Fruit fly (Drosophila melanogaster) whole organism, embryonic: ENCODE measurements around the gene mRpL20.

ENCODE experiments used
- ATbp ChIP-seq: fragments of 200-800 bp; sonication (Bioruptor generic); optimal IDR thresholded peaks from 2 replicates; lab custom pipeline; 2017; ENCODE audit warnings: missing biosample characterization, mild to moderate bottlenecking, missing genetic modification characterization, missing genetic modification reagents
- Adf1 ChIP-seq: fragments of 200-800 bp; sonication (Bioruptor generic); IDR thresholded peaks from 2 replicates; pipeline ENCODE4 v1.3.6; 2022; ENCODE audit warnings: missing biosample characterization, missing genetic modification characterization
- Atf-2 ChIP-seq: fragments of 200-800 bp; sonication (Bioruptor generic); optimal IDR thresholded peaks from 2 replicates; lab custom pipeline; 2016; ENCODE audit warnings: missing biosample characterization, missing genetic modification characterization
- Atf6 ChIP-seq: fragments of 200-800 bp; sonication (Bioruptor generic); IDR thresholded peaks from 2 replicates; pipeline ENCODE4 v1.3.6; 2022; ENCODE audit warnings: missing biosample characterization, missing genetic modification characterization
- Awh ChIP-seq: fragments of 200-800 bp; sonication (Bioruptor generic); IDR thresholded peaks from 2 replicates; pipeline ENCODE4, ENCODE4 v1.3.6; 2022; ENCODE audit warnings: missing biosample characterization, missing genetic modification characterization
- CG1024 ChIP-seq: fragments of 200-800 bp; sonication (Bioruptor generic); IDR thresholded peaks from 2 replicates; pipeline ENCODE4 v1.3.6; 2022; ENCODE audit warnings: missing biosample characterization, missing genetic modification characterization
- CG10565 ChIP-seq: fragments of 200-800 bp; sonication (Bioruptor generic); optimal IDR thresholded peaks from 3 replicates; lab custom pipeline; 2016; ENCODE audit warnings: missing biosample characterization, mild to moderate bottlenecking, missing genetic modification characterization
- CG1233 ChIP-seq: fragments of 200-800 bp; sonication (Bioruptor generic); optimal IDR thresholded peaks from 4 replicates; lab custom pipeline; 2018; ENCODE audit warnings: missing biosample characterization, mild to moderate bottlenecking, missing genetic modification characterization
- CG12391 ChIP-seq: fragments of 200-800 bp; sonication (Bioruptor generic); optimal IDR thresholded peaks from 3 replicates; lab custom pipeline; 2018; ENCODE audit warnings: missing biosample characterization, mild to moderate bottlenecking, missing genetic modification characterization, moderate library complexity
- CG13624 ChIP-seq: fragments of 200-800 bp; sonication (Bioruptor generic); optimal IDR thresholded peaks from 2 replicates; lab custom pipeline; 2016; ENCODE audit warnings: missing biosample characterization, missing genetic modification characterization
- CG1529 ChIP-seq: fragments of 200-800 bp; sonication (Bioruptor generic); optimal IDR thresholded peaks from 3 replicates; lab custom pipeline; 2018; ENCODE audit warnings: missing biosample characterization, missing genetic modification characterization
- CG15601 ChIP-seq: fragments of 200-800 bp; sonication (Bioruptor generic); optimal IDR thresholded peaks from 3 replicates; lab custom pipeline; 2019; ENCODE audit warnings: missing biosample characterization, mild to moderate bottlenecking, missing genetic modification characterization, moderate library complexity
- CG2712 ChIP-seq: fragments of 200-800 bp; optimal IDR thresholded peaks from 3 replicates; lab custom pipeline; 2019; ENCODE audit warnings: missing biosample characterization, mild to moderate bottlenecking, missing genetic modification characterization, moderate library complexity
- CG4328 ChIP-seq: fragments of 200-800 bp; sonication (Bioruptor generic); optimal IDR thresholded peaks from 3 replicates; lab custom pipeline; 2017; ENCODE audit warnings: missing biosample characterization, missing genetic modification reagents, missing genetic modification characterization
- CG4820 ChIP-seq: fragments of 200-800 bp; sonication (Bioruptor generic); optimal IDR thresholded peaks from 3 replicates; lab custom pipeline; 2016; ENCODE audit warnings: missing biosample characterization, missing genetic modification characterization
- CG6813 ChIP-seq: fragments of 200-800 bp; sonication (Bioruptor generic); optimal IDR thresholded peaks from 2 replicates; lab custom pipeline; 2017; ENCODE audit warnings: missing biosample characterization, missing genetic modification characterization, mild to moderate bottlenecking, moderate library complexity, missing genetic modification reagents
- CG7839 ChIP-seq: fragments of 200-800 bp; sonication (Bioruptor generic); optimal IDR thresholded peaks from 3 replicates; lab custom pipeline; 2018; ENCODE audit warnings: missing biosample characterization, mild to moderate bottlenecking, missing genetic modification characterization, moderate library complexity
- CG8089 ChIP-seq: fragments of 200-800 bp; sonication (Bioruptor generic); optimal IDR thresholded peaks from 3 replicates; lab custom pipeline; 2016; ENCODE audit warnings: missing biosample characterization, missing genetic modification characterization
- CG9727 ChIP-seq: fragments of 200-800 bp; sonication (Bioruptor generic); optimal IDR thresholded peaks from 3 replicates; lab custom pipeline; 2017; ENCODE audit warnings: missing biosample characterization, mild to moderate bottlenecking, missing genetic modification characterization
- Dip2 ChIP-seq: fragments of 200-800 bp; sonication (Bioruptor generic); IDR thresholded peaks from 2 replicates; pipeline ENCODE4 v1.3.6; 2022; ENCODE audit warnings: missing biosample characterization, missing genetic modification characterization
- E2f2 ChIP-seq: fragments of 200-800 bp; sonication (Bioruptor generic); IDR thresholded peaks from 2 replicates; pipeline ENCODE4 v1.3.6; 2022; ENCODE audit warnings: missing biosample characterization, missing genetic modification characterization
- Gsc ChIP-seq: fragments of 200-800 bp; sonication (Bioruptor generic); IDR thresholded peaks from 2 replicates; pipeline ENCODE4 v1.3.6; 2022; ENCODE audit warnings: missing biosample characterization, missing genetic modification characterization
- Hey ChIP-seq: fragments of 200-800 bp; sonication (Bioruptor generic); optimal IDR thresholded peaks from 3 replicates; lab custom pipeline; 2018; ENCODE audit warnings: missing biosample characterization, mild to moderate bottlenecking, missing genetic modification characterization
- Hmr ChIP-seq: fragments of 200-800 bp; sonication (Bioruptor generic); optimal IDR thresholded peaks from 3 replicates; lab custom pipeline; 2017; ENCODE audit warnings: mild to moderate bottlenecking, missing biosample characterization, missing genetic modification reagents, missing genetic modification characterization
- Nf-YC ChIP-seq: fragments of 200-800 bp; optimal IDR thresholded peaks from 3 replicates; lab custom pipeline; 2019; ENCODE audit warnings: missing biosample characterization, mild to moderate bottlenecking, missing genetic modification characterization, moderate library complexity
- Ptx1 ChIP-seq: fragments of 200-800 bp; sonication (Bioruptor generic); IDR thresholded peaks from 2 replicates; pipeline ENCODE4 v1.3.6; 2022; ENCODE audit warnings: missing biosample characterization, missing genetic modification characterization
- Ravus ChIP-seq: fragments of 200-800 bp; sonication (Bioruptor generic); IDR thresholded peaks from 2 replicates; pipeline ENCODE4 v1.3.6; 2022; ENCODE audit warnings: missing biosample characterization, missing genetic modification characterization
- Rx ChIP-seq: fragments of 200-800 bp; sonication (Bioruptor generic); IDR thresholded peaks from 2 replicates; pipeline ENCODE4 v1.3.6; 2022; ENCODE audit warnings: missing biosample characterization, missing genetic modification characterization
- Sin3A ChIP-seq: fragments of >200 bp; optimal IDR thresholded peaks from 2 replicates; lab custom pipeline; 2018
- Spps ChIP-seq: fragments of 200-800 bp; sonication (Bioruptor generic); optimal IDR thresholded peaks from 2 replicates; lab custom pipeline; 2018; ENCODE audit warnings: missing biosample characterization, mild to moderate bottlenecking, missing genetic modification characterization
- Taf1 ChIP-seq: fragments of 200-800 bp; sonication (Bioruptor generic); IDR thresholded peaks from 2 replicates; pipeline ENCODE4 v1.3.6; 2022; ENCODE audit warnings: missing biosample characterization, missing genetic modification characterization
- Xbp1 ChIP-seq: fragments of 200-800 bp; sonication (Bioruptor generic); optimal IDR thresholded peaks from 3 replicates; lab custom pipeline; 2016; ENCODE audit warnings: missing biosample characterization, mild to moderate bottlenecking, missing genetic modification characterization
- ac ChIP-seq: fragments of 200-800 bp; sonication (Bioruptor generic); optimal IDR thresholded peaks from 3 replicates; lab custom pipeline; 2017; ENCODE audit warnings: missing biosample characterization, mild to moderate bottlenecking, missing genetic modification characterization
- al ChIP-seq: fragments of 200-800 bp; sonication (Bioruptor generic); IDR thresholded peaks from 2 replicates; pipeline ENCODE4 v1.3.6; 2022; ENCODE audit warnings: missing biosample characterization, missing genetic modification characterization
- bsh ChIP-seq, 2 experiments: fragments of 200-800 bp; sonication (Bioruptor generic); optimal IDR thresholded peaks; 2 replicates each; lab custom pipeline; 2017 to 2018; ENCODE audit warnings: mild to moderate bottlenecking in 2 of 2, missing biosample characterization in 2 of 2, missing genetic modification characterization in 2 of 2, moderate library complexity in 1 of 2
- btn ChIP-seq: fragments of 200-800 bp; sonication (Bioruptor generic); optimal IDR thresholded peaks from 2 replicates; lab custom pipeline; 2016; ENCODE audit warnings: missing biosample characterization, missing genetic modification characterization
- dati ChIP-seq: fragments of 200-800 bp; sonication (Bioruptor generic); IDR thresholded peaks from 2 replicates; pipeline ENCODE4 v1.3.6; 2022; ENCODE audit warnings: missing biosample characterization, missing genetic modification characterization
- dimm ChIP-seq: fragments of 200-800 bp; sonication (Bioruptor generic); IDR thresholded peaks from 2 replicates; pipeline ENCODE4 v1.3.6; 2022; ENCODE audit warnings: missing biosample characterization, missing genetic modification characterization
- dmrt11E ChIP-seq: fragments of 200-800 bp; sonication (Bioruptor generic); optimal IDR thresholded peaks from 3 replicates; lab custom pipeline; 2018; ENCODE audit warnings: missing biosample characterization, mild to moderate bottlenecking, missing genetic modification characterization, moderate library complexity
- dpn ChIP-seq, 2 experiments: fragments of 200-800 bp; sonication (Bioruptor generic); optimal IDR thresholded peaks; 3 replicates each; lab custom pipeline; 2016; ENCODE audit warnings: missing biosample characterization in 2 of 2, missing genetic modification characterization in 2 of 2
- exex ChIP-seq: fragments of 200-800 bp; sonication (Bioruptor generic); optimal IDR thresholded peaks from 4 replicates; lab custom pipeline; 2018; ENCODE audit warnings: missing biosample characterization, mild to moderate bottlenecking, missing genetic modification characterization, moderate library complexity
- gce ChIP-seq: fragments of 200-800 bp; sonication (Bioruptor generic); IDR thresholded peaks from 3 replicates; pipeline ENCODE4 v1.3.6; 2022; ENCODE audit warnings: missing biosample characterization, missing genetic modification characterization
- gro ChIP-seq: fragments of 200-800 bp; sonication (Bioruptor generic); optimal IDR thresholded peaks from 2 replicates; lab custom pipeline; 2016; ENCODE audit warnings: missing biosample characterization, missing genetic modification characterization
- h ChIP-seq: fragments of >200 bp; optimal IDR thresholded peaks from 2 replicates; lab custom pipeline; 2017
- ind ChIP-seq: fragments of 200-800 bp; sonication (Bioruptor generic); optimal IDR thresholded peaks from 3 replicates; lab custom pipeline; 2016; ENCODE audit warnings: missing biosample characterization, missing genetic modification characterization
- nau ChIP-seq: fragments of 200-800 bp; sonication (Bioruptor generic); optimal IDR thresholded peaks from 3 replicates; lab custom pipeline; 2017; ENCODE audit warnings: missing biosample characterization, mild to moderate bottlenecking, missing genetic modification characterization, missing genetic modification reagents
- otp ChIP-seq: fragments of 200-800 bp; sonication (Bioruptor generic); IDR thresholded peaks from 3 replicates; pipeline ENCODE4, ENCODE4 v1.3.6; 2022; ENCODE audit warnings: missing biosample characterization, missing genetic modification characterization
- psq ChIP-seq: fragments of 200-800 bp; sonication (Bioruptor generic); optimal IDR thresholded peaks from 2 replicates; lab custom pipeline; 2017; ENCODE audit warnings: missing biosample characterization, missing genetic modification characterization
- sens-2 ChIP-seq: fragments of 200-800 bp; sonication (Bioruptor generic); IDR thresholded peaks from 2 replicates; pipeline ENCODE4 v1.3.6; 2022; ENCODE audit warnings: missing biosample characterization, missing genetic modification characterization
- sna ChIP-seq: fragments of 200-800 bp; sonication (Bioruptor generic); IDR thresholded peaks from 2 replicates; pipeline ENCODE4 v1.3.6; 2022; ENCODE audit warnings: missing biosample characterization, missing genetic modification characterization; ENCODE audit not compliant: partially characterized antibody
- yki ChIP-seq: fragments of >200 bp; optimal IDR thresholded peaks from 3 replicates; lab custom pipeline; 2018
- zfh1 ChIP-seq: fragments of 200-800 bp; sonication (Bioruptor generic); IDR thresholded peaks from 3 replicates; pipeline ENCODE4 v1.3.6; 2022; ENCODE audit warnings: missing biosample characterization, missing genetic modification characterization

Gene mRpL20

DNA sequence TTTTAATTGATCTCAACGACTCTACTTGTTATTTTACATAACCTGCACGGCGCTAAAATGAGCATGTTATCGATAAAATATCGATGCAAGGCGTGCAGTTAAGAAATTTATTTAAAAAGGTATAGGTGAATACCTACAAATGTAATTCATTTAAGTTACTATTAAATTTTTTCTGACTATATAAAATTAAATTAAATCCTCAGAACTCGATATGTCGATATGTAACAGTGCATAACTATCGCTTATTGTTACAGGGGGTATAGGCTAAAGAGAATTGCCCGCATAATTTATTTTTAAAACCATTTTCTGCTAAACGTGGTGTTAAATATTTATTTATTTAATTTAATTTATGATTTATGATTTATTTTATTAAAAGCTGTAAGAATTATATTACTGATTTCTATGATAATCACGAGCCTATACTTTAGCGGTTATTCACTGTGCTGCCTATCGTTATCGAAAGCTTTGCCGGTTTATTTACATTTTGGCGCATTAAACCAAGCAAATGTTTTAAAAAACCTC, at the start of gene mRpL20, which contains the start of gene Icmt (continued):
- peak; percentile 88 for TF ChIP-seq CG1233 (GFP tag; lab: Kevin White, UChicago)
- peak; percentile 25 for TF ChIP-seq Atf-2 (GFP tag; lab: Kevin White, UChicago)
- TF ChIP-seq CG6813 (GFP tag; lab: Kevin White, UChicago), result peak; percentile 61
- peak; percentile 23 for TF ChIP-seq ac (GFP tag; lab: Kevin White, UChicago)
- peak; percentile 93 for TF ChIP-seq Xbp1 (GFP tag; lab: Kevin White, UChicago)
- TF ChIP-seq exex (tag; lab: Kevin White, UChicago), result peak; percentile 63
- TF ChIP-seq Ravus, result peak; percentile 90
- TF ChIP-seq dpn (GFP tag; optimal IDR thresholded peaks at IDR 0.05; lab: Kevin White, UChicago), result peak; percentile 51 to 94
- TF ChIP-seq Spps (tag; lab: Kevin White, UChicago), result peak; percentile 74
- TF ChIP-seq Sin3A, result no peak
- TF ChIP-seq Adf1, result peak; percentile 82
- TF ChIP-seq al (GFP tag; lab: Robert Waterston, UW), result peak; percentile 95
- TF ChIP-seq Awh, result peak; percentile 98
- no peak for TF ChIP-seq Hey (tag; lab: Kevin White, UChicago)
- TF ChIP-seq bsh (GFP tag; optimal IDR thresholded peaks at IDR 0.05; lab: Kevin White, UChicago), result peak; percentile 74 to 97
- peak; percentile 89 for TF ChIP-seq dati (GFP tag; lab: Robert Waterston, UW)
- TF ChIP-seq yki (lab: Kevin White, UChicago), result no peak
- peak; percentile 60 for TF ChIP-seq CG4328 (GFP tag; lab: Kevin White, UChicago)
- TF ChIP-seq gce (GFP tag; lab: Robert Waterston, UW), result peak; percentile 90; the same call in 2 of the 3 replicates
- peak; percentile 99 for TF ChIP-seq Ptx1
- peak; percentile 87 for TF ChIP-seq Nf-YC
- peak; percentile 84 for TF ChIP-seq dimm (GFP tag; lab: Robert Waterston, UW)
- TF ChIP-seq ind (GFP tag; lab: Kevin White, UChicago), result peak; percentile 87
- peak; percentile 95 for TF ChIP-seq CG2712 (tag; lab: Kevin White, UChicago)
- TF ChIP-seq CG1024 (GFP tag; lab: Robert Waterston, UW), result peak; percentile 73
- peak; percentile 80 for TF ChIP-seq sens-2 (GFP tag; lab: Robert Waterston, UW)
- peak; percentile 33 for TF ChIP-seq CG13624 (GFP tag; lab: Kevin White, UChicago)
- TF ChIP-seq Atf6 (GFP tag; lab: Robert Waterston, UW), result peak; percentile 94
- no peak; the same call in none of the 3 replicates for TF ChIP-seq otp (GFP tag; lab: Robert Waterston, UW)
- peak; percentile 95 for TF ChIP-seq Hmr
- TF ChIP-seq CG8089, result no peak
- no peak for TF ChIP-seq CG10565 (GFP tag; lab: Kevin White, UChicago)
- TF ChIP-seq nau (GFP tag; lab: Kevin White, UChicago), result peak; percentile 59
- no peak for TF ChIP-seq gro (GFP tag; lab: Kevin White, UChicago)
- TF ChIP-seq E2f2 (GFP tag; lab: Robert Waterston, UW), result peak; percentile 84
- TF ChIP-seq ATbp, result peak; percentile 87
- TF ChIP-seq sna (GFP tag; lab: Robert Waterston, UW), result peak; percentile 73; the same call in 1 of the 2 replicates
- TF ChIP-seq CG15601 (tag; lab: Kevin White, UChicago), result peak; percentile 92
- peak; percentile 78 for TF ChIP-seq psq
- TF ChIP-seq Rx (GFP tag; lab: Robert Waterston, UW), result peak; percentile 91
- TF ChIP-seq CG4820, result peak; percentile 72
- TF ChIP-seq h, result no peak
- peak; percentile 87 for TF ChIP-seq CG9727 (GFP tag; lab: Kevin White, UChicago)
- no peak for TF ChIP-seq btn (GFP tag; lab: Kevin White, UChicago)
- peak; percentile 95 for TF ChIP-seq CG12391 (tag; lab: Kevin White, UChicago)
- TF ChIP-seq Dip2 (GFP tag; lab: Robert Waterston, UW), result no peak
- peak; percentile 84 for TF ChIP-seq dmrt11E (tag; lab: Kevin White, UChicago)
- peak; percentile 97 for TF ChIP-seq zfh1
- peak; percentile 97 for TF ChIP-seq CG7839 (tag; lab: Kevin White, UChicago)
- peak; percentile 93 for TF ChIP-seq Taf1
- TF ChIP-seq Gsc (GFP tag; lab: Robert Waterston, UW), result peak; percentile 89
- peak; percentile 83 for TF ChIP-seq CG1529
